Fruit fly (Drosophila melanogaster) whole organism, embryonic: Measurements from ENCODE around the gene CG31675.

ENCODE experiments used
- Adf1 ChIP-seq: fragments of 200-800 bp; sonication (Bioruptor generic); IDR thresholded peaks from 2 replicates; pipeline ENCODE4 v1.3.6; 2022; ENCODE audit warnings: missing biosample characterization, missing genetic modification characterization
- CG10147 ChIP-seq: fragments of 200-800 bp; sonication (Bioruptor generic); optimal IDR thresholded peaks from 2 replicates; lab custom pipeline; 2019; ENCODE audit warnings: missing biosample characterization, mild to moderate bottlenecking, missing genetic modification characterization, moderate library complexity
- CG10543 ChIP-seq: fragments of 200-800 bp; sonication (Bioruptor generic); optimal IDR thresholded peaks from 3 replicates; lab custom pipeline; 2017; ENCODE audit warnings: missing biosample characterization, mild to moderate bottlenecking, missing genetic modification characterization, moderate library complexity
- CG11398 ChIP-seq: fragments of 200-800 bp; sonication (Bioruptor generic); optimal IDR thresholded peaks from 2 replicates; lab custom pipeline; 2016; ENCODE audit warnings: missing biosample characterization, missing genetic modification characterization
- CG12659 ChIP-seq: fragments of 200-800 bp; sonication (Bioruptor generic); optimal IDR thresholded peaks from 3 replicates; lab custom pipeline; 2017; ENCODE audit warnings: mild to moderate bottlenecking, missing biosample characterization, missing genetic modification reagents, missing genetic modification characterization
- CG13287 ChIP-seq: fragments of 200-800 bp; sonication (Bioruptor generic); IDR thresholded peaks from 2 replicates; pipeline ENCODE4 v1.3.6; 2022; ENCODE audit warnings: missing biosample characterization, missing genetic modification characterization; ENCODE audit not compliant: partially characterized antibody
- CG14710 ChIP-seq: fragments of 200-800 bp; sonication (Bioruptor generic); optimal IDR thresholded peaks from 3 replicates; lab custom pipeline; 2019; ENCODE audit warnings: missing biosample characterization, mild to moderate bottlenecking, missing genetic modification characterization, moderate library complexity
- CG14860 ChIP-seq: fragments of 200-800 bp; sonication (Bioruptor generic); IDR thresholded peaks from 3 replicates; pipeline ENCODE4 v1.3.6; 2022; ENCODE audit warnings: missing biosample characterization, missing genetic modification characterization; ENCODE audit not compliant: partially characterized antibody
- CG15269 ChIP-seq: fragments of 200-800 bp; sonication (Bioruptor generic); optimal IDR thresholded peaks from 2 replicates; lab custom pipeline; 2018; ENCODE audit warnings: missing biosample characterization, mild to moderate bottlenecking, missing genetic modification characterization, moderate library complexity
- CG15479 ChIP-seq: fragments of 200-800 bp; sonication (Bioruptor generic); optimal IDR thresholded peaks from 3 replicates; lab custom pipeline; 2019; ENCODE audit warnings: missing biosample characterization, mild to moderate bottlenecking, missing genetic modification characterization, moderate library complexity
- CG16779 ChIP-seq: fragments of 200-800 bp; sonication (Bioruptor generic); IDR thresholded peaks from 2 replicates; pipeline ENCODE4 v1.3.6; 2022; ENCODE audit warnings: missing biosample characterization, missing genetic modification characterization
- CG2116 ChIP-seq: fragments of 200-800 bp; sonication (Bioruptor generic); optimal IDR thresholded peaks from 3 replicates; lab custom pipeline; 2018; ENCODE audit warnings: missing biosample characterization, mild to moderate bottlenecking, missing genetic modification characterization
- CG2120 ChIP-seq: fragments of 200-800 bp; sonication (Bioruptor generic); optimal IDR thresholded peaks from 3 replicates; lab custom pipeline; 2016; ENCODE audit warnings: missing biosample characterization, missing genetic modification characterization
- CG2875 ChIP-seq: fragments of 200-800 bp; sonication (Bioruptor generic); optimal IDR thresholded peaks from 2 replicates; lab custom pipeline; 2017; ENCODE audit warnings: missing biosample characterization, mild to moderate bottlenecking, missing genetic modification characterization, missing genetic modification reagents
- CG32532 ChIP-seq: fragments of 200-800 bp; sonication (Bioruptor generic); IDR thresholded peaks from 2 replicates; pipeline ENCODE4 v1.3.6; 2022; ENCODE audit warnings: missing biosample characterization, missing genetic modification characterization
- CG34224 ChIP-seq: fragments of 200-800 bp; sonication (Bioruptor generic); IDR thresholded peaks from 3 replicates; pipeline ENCODE4 v1.3.6; 2022; ENCODE audit warnings: missing biosample characterization, missing genetic modification characterization; ENCODE audit not compliant: partially characterized antibody
- CG34422 ChIP-seq: fragments of 200-800 bp; sonication (Bioruptor generic); IDR thresholded peaks from 3 replicates; pipeline ENCODE4 v1.3.6; 2022; ENCODE audit warnings: missing biosample characterization, missing genetic modification characterization
- CG4730 ChIP-seq: fragments of 200-800 bp; sonication (Bioruptor generic); IDR thresholded peaks from 2 replicates; pipeline ENCODE4 v1.3.6; 2022; ENCODE audit warnings: missing biosample characterization, missing genetic modification characterization
- CG5245 ChIP-seq: fragments of 200-800 bp; sonication (Bioruptor generic); optimal IDR thresholded peaks from 3 replicates; lab custom pipeline; 2016; ENCODE audit warnings: missing biosample characterization, missing genetic modification characterization
- CG7357 ChIP-seq: fragments of 200-800 bp; sonication (Bioruptor generic); IDR thresholded peaks from 3 replicates; pipeline ENCODE4 v1.3.6; 2022; ENCODE audit warnings: missing biosample characterization, missing genetic modification characterization
- CG8944 ChIP-seq: fragments of 200-800 bp; sonication (Bioruptor generic); optimal IDR thresholded peaks from 3 replicates; lab custom pipeline; 2016; ENCODE audit warnings: missing biosample characterization, missing genetic modification characterization
- CHES-1-like ChIP-seq: fragments of 200-800 bp; sonication (Bioruptor generic); optimal IDR thresholded peaks from 2 replicates; lab custom pipeline; 2016; ENCODE audit warnings: missing biosample characterization, missing genetic modification characterization
- Deaf1 ChIP-seq: fragments of 200-800 bp; optimal IDR thresholded peaks from 3 replicates; lab custom pipeline; 2019; ENCODE audit warnings: missing biosample characterization, mild to moderate bottlenecking, missing genetic modification characterization, moderate library complexity
- ERR ChIP-seq: fragments of 200-800 bp; sonication (Bioruptor generic); optimal IDR thresholded peaks from 2 replicates; lab custom pipeline; 2016; ENCODE audit warnings: missing biosample characterization, missing genetic modification characterization
- Fer1 ChIP-seq: fragments of 200-800 bp; sonication (Bioruptor generic); optimal IDR thresholded peaks from 2 replicates; lab custom pipeline; 2017; ENCODE audit warnings: missing biosample characterization, mild to moderate bottlenecking, missing genetic modification characterization
- Hmr ChIP-seq: fragments of 200-800 bp; sonication (Bioruptor generic); optimal IDR thresholded peaks from 3 replicates; lab custom pipeline; 2017; ENCODE audit warnings: mild to moderate bottlenecking, missing biosample characterization, missing genetic modification reagents, missing genetic modification characterization
- Meics ChIP-seq: fragments of 200-800 bp; sonication (Bioruptor generic); optimal IDR thresholded peaks from 2 replicates; lab custom pipeline; 2017; ENCODE audit warnings: missing biosample characterization, mild to moderate bottlenecking, missing genetic modification characterization
- NfI ChIP-seq: fragments of 200-800 bp; sonication (Bioruptor generic); optimal IDR thresholded peaks from 3 replicates; lab custom pipeline; 2018; ENCODE audit warnings: missing biosample characterization, mild to moderate bottlenecking, missing genetic modification characterization, moderate library complexity
- Sox102F ChIP-seq: fragments of 200-800 bp; sonication (Bioruptor generic); optimal IDR thresholded peaks from 2 replicates; lab custom pipeline; 2018; ENCODE audit warnings: missing biosample characterization, mild to moderate bottlenecking, missing genetic modification characterization, moderate library complexity
- Xbp1 ChIP-seq: fragments of 200-800 bp; sonication (Bioruptor generic); optimal IDR thresholded peaks from 3 replicates; lab custom pipeline; 2016; ENCODE audit warnings: missing biosample characterization, mild to moderate bottlenecking, missing genetic modification characterization
- bowl ChIP-seq: fragments of 200-800 bp; sonication (Bioruptor generic); IDR thresholded peaks from 2 replicates; pipeline ENCODE4 v1.3.6; 2022; ENCODE audit warnings: missing biosample characterization, missing genetic modification characterization
- chinmo ChIP-seq: fragments of 200-800 bp; sonication (Bioruptor generic); IDR thresholded peaks from 4 replicates; pipeline ENCODE4 v1.3.6; 2022; ENCODE audit warnings: missing biosample characterization, missing genetic modification characterization; ENCODE audit not compliant: partially characterized antibody
- disco-r ChIP-seq: fragments of 200-800 bp; sonication (Bioruptor generic); optimal IDR thresholded peaks from 2 replicates; lab custom pipeline; 2016; ENCODE audit warnings: missing biosample characterization, missing genetic modification characterization
- dmrt99B ChIP-seq: fragments of 200-800 bp; sonication (Bioruptor generic); optimal IDR thresholded peaks from 2 replicates; lab custom pipeline; 2018; ENCODE audit warnings: missing biosample characterization, mild to moderate bottlenecking, missing genetic modification characterization, moderate library complexity
- exex ChIP-seq: fragments of 200-800 bp; sonication (Bioruptor generic); optimal IDR thresholded peaks from 4 replicates; lab custom pipeline; 2018; ENCODE audit warnings: missing biosample characterization, mild to moderate bottlenecking, missing genetic modification characterization, moderate library complexity
- fd64A ChIP-seq: fragments of 200-800 bp; sonication (Bioruptor generic); optimal IDR thresholded peaks from 3 replicates; lab custom pipeline; 2018; ENCODE audit warnings: missing biosample characterization, mild to moderate bottlenecking, missing genetic modification characterization
- fru ChIP-seq: fragments of >200 bp; optimal IDR thresholded peaks from 2 replicates; lab custom pipeline; 2017
- fu2 ChIP-seq: fragments of 200-800 bp; sonication (Bioruptor generic); optimal IDR thresholded peaks from 2 replicates; lab custom pipeline; 2016; ENCODE audit warnings: missing biosample characterization, missing genetic modification characterization
- kay ChIP-seq: fragments of 200-800 bp; sonication (Bioruptor generic); optimal IDR thresholded peaks from 2 replicates; lab custom pipeline; 2016; ENCODE audit warnings: missing biosample characterization, missing genetic modification characterization
- ken ChIP-seq: fragments of 200-800 bp; sonication (Bioruptor generic); IDR thresholded peaks from 3 replicates; pipeline ENCODE4 v1.3.6; 2022; ENCODE audit warnings: missing biosample characterization, missing genetic modification characterization
- mld ChIP-seq: fragments of 200-800 bp; sonication (Bioruptor generic); IDR thresholded peaks from 3 replicates; pipeline ENCODE4 v1.3.6; 2022; ENCODE audit warnings: missing biosample characterization, missing genetic modification characterization; ENCODE audit not compliant: partially characterized antibody
- nmo ChIP-seq: fragments of 200-800 bp; sonication (Bioruptor generic); optimal IDR thresholded peaks from 2 replicates; lab custom pipeline; 2018; ENCODE audit warnings: missing biosample characterization, mild to moderate bottlenecking, missing genetic modification characterization, moderate library complexity
- shn ChIP-seq: fragments of 200-800 bp; sonication (Bioruptor generic); optimal IDR thresholded peaks from 3 replicates; lab custom pipeline; 2016; ENCODE audit warnings: missing biosample characterization, missing genetic modification characterization
- sob ChIP-seq: fragments of 200-800 bp; sonication (Bioruptor generic); IDR thresholded peaks from 2 replicates; pipeline ENCODE4 v1.3.6; 2022; ENCODE audit warnings: missing biosample characterization, missing genetic modification characterization
- sug ChIP-seq: fragments of 200-800 bp; optimal IDR thresholded peaks from 2 replicates; lab custom pipeline; 2019; ENCODE audit warnings: missing biosample characterization, mild to moderate bottlenecking, missing genetic modification characterization, moderate library complexity
- ttk ChIP-seq: fragments of 200-800 bp; sonication (Bioruptor generic); IDR thresholded peaks from 2 replicates; pipeline ENCODE4 v2.1.2; 2022; ENCODE audit warnings: missing biosample characterization, missing genetic modification characterization
- vnd ChIP-seq: fragments of 200-800 bp; sonication (Bioruptor generic); IDR thresholded peaks from 3 replicates; pipeline ENCODE4 v1.3.6; 2022; ENCODE audit warnings: missing biosample characterization, missing genetic modification characterization; ENCODE audit not compliant: partially characterized antibody
- wdn ChIP-seq: fragments of 200-800 bp; sonication (Bioruptor generic); IDR thresholded peaks from 2 replicates; pipeline ENCODE4 v1.3.6; 2022; ENCODE audit warnings: missing biosample characterization, missing genetic modification characterization

Gene CG31675

dm6 chr2L:20829755-20830396, 37.7 kb upstream of the CG31675 start (continued):
- TF ChIP-seq CG10543 (GFP tag; lab: Kevin White, UChicago) (peak; percentile 14), NfI (peak; percentile 17), CG32532 (peak; percentile 22; the same call in 1 of the 2 replicates), CG2120 (GFP tag; lab: Kevin White, UChicago) (peak; percentile 9), sug (peak; percentile 26), CG2875 (GFP tag; lab: Kevin White, UChicago) (no peak), sob (peak; percentile 9; the same call in 1 of the 2 replicates), CG15269 (tag; lab: Kevin White, UChicago) (peak; percentile 5), CG13287 (GFP tag; lab: Robert Waterston, UW) (peak; percentile 18; the same call in 1 of the 2 replicates), Fer1 (GFP tag; lab: Kevin White, UChicago) (peak; percentile 33), CG2116 (GFP tag; lab: Kevin White, UChicago) (no peak), CG15479 (GFP tag; lab: Kevin White, UChicago) (no peak)

DNA sequence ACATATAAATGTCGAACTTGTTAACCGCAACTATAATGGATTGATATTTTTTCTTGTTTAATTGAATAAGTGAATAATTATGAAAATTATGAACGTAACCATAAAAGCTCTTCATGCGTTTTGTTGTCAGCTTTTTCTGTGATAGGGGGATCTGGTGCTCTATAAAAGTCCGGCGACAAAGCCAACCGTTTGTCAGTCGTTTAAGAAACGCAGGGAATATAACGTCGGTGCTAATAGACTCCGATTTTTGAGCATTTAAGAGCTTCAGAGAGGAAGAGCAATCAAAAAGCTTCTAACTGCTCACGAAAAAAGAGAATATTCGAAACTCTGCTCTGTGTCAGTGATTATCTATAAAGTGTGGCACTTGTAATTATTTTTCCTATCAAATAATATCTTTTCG, 36.5 kb upstream of the CG31675 start, which contains the start of gene CG31674:
CG31674 (plus strand) TSS at position 203 of the 400 bp plus-strand sequence.
- peak; percentile 3 for TF ChIP-seq dmrt99B (tag; lab: Kevin White, UChicago)
- no peak for TF ChIP-seq Hmr (GFP tag; lab: Kevin White, UChicago)
- no peak; the same call in 1 of the 2 replicates for TF ChIP-seq Adf1
- no peak for TF ChIP-seq CG14860 (GFP tag; lab: Robert Waterston, UW)
- no peak for TF ChIP-seq fu2 (GFP tag; lab: Kevin White, UChicago)
- peak; percentile 79 for TF ChIP-seq exex (tag; lab: Kevin White, UChicago)
- no peak for TF ChIP-seq Deaf1 (tag; lab: Kevin White, UChicago)
- TF ChIP-seq ttk (GFP tag; lab: Robert Waterston, UW) = no peak
- TF ChIP-seq ken (GFP tag; lab: Robert Waterston, UW) = no peak
- TF ChIP-seq vnd (GFP tag; lab: Robert Waterston, UW) = no peak
- TF ChIP-seq CG16779 (GFP tag; lab: Robert Waterston, UW) = no peak
- TF ChIP-seq Xbp1 = no peak
- TF ChIP-seq Meics = no peak
- TF ChIP-seq Sox102F (GFP tag; lab: Kevin White, UChicago) = no peak
- TF ChIP-seq kay = no peak
- peak; percentile 32; the same call in 1 of the 3 replicates for TF ChIP-seq CG34224 (GFP tag; lab: Robert Waterston, UW)
- TF ChIP-seq CG8944 (GFP tag; lab: Kevin White, UChicago) = no peak
- TF ChIP-seq nmo (GFP tag; lab: Kevin White, UChicago) = no peak
- TF ChIP-seq bowl (GFP tag; lab: Robert Waterston, UW) = no peak
- peak; percentile 23; the same call in 1 of the 2 replicates for TF ChIP-seq CG32532
- TF ChIP-seq CG7357 = no peak
- no peak for TF ChIP-seq fru (lab: Kevin White, UChicago)
- no peak for TF ChIP-seq CG11398 (GFP tag; lab: Kevin White, UChicago)
- TF ChIP-seq CG12659 = no peak
- TF ChIP-seq CG5245 (GFP tag; lab: Kevin White, UChicago) = no peak
- no peak for TF ChIP-seq ERR
- TF ChIP-seq mld (GFP tag; lab: Robert Waterston, UW) = no peak
- no peak for TF ChIP-seq CG2116 (GFP tag; lab: Kevin White, UChicago)
- peak; percentile 94; the same call in 2 of the 4 replicates for TF ChIP-seq chinmo (GFP tag; lab: Robert Waterston, UW)
- no peak for TF ChIP-seq disco-r
- TF ChIP-seq shn = no peak
- TF ChIP-seq fd64A (GFP tag; lab: Kevin White, UChicago) = no peak
- TF ChIP-seq CG10147 (GFP tag; lab: Kevin White, UChicago) = no peak
- no peak for TF ChIP-seq CG4730 (GFP tag; lab: Robert Waterston, UW)
- TF ChIP-seq CHES-1-like (GFP tag; lab: Kevin White, UChicago) = no peak
- no peak for TF ChIP-seq wdn (GFP tag; lab: Robert Waterston, UW)
- TF ChIP-seq CG14710 (tag; lab: Kevin White, UChicago) = no peak
- TF ChIP-seq CG34422 (GFP tag; lab: Robert Waterston, UW) = no peak
